Worm (Caenorhabditis elegans) whole organism, midembryonic: ENCODE measurements around the gene B0524.2.

Source experiments
- T22C8.4 ChIP-seq: fragments of 200-800 bp; sonication (Bioruptor generic); IDR thresholded peaks from 2 replicates; pipeline ENCODE4 v1.3.6; 2022; ENCODE audit warnings: missing genetic modification characterization, missing compliant biosample characterization
- flt-1 ChIP-seq: fragments of 200-800 bp; sonication (Bioruptor generic); IDR thresholded peaks from 2 replicates; pipeline ENCODE4 v1.3.6; 2022; ENCODE audit warnings: missing genetic modification characterization, missing compliant biosample characterization
- ztf-23 ChIP-seq: fragments of 200-800 bp; sonication (Bioruptor generic); IDR thresholded peaks from 2 replicates; pipeline ENCODE4 v1.3.6; 2022; ENCODE audit warnings: missing genetic modification reagents, missing genetic modification characterization, missing compliant biosample characterization

DNA sequence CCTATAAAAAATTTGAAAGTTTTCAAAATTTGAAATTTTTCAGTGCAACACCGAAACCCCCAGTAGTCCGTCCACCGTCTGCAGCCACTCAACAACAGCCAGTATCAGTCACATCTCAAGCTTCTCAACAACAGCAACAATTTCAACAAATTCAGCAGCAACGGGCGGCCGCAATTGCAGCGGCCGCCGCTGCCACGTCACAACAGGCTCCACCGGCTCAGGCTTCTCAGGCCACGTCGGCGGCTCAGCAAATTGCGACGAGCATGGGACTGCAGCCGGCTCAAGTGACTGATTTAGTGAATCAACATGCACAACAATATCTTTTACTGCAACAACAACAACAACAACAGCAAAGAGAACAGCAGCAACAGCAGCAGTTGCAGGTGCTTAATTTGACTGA, 40.3 kb downstream of the B0524.2 start:
- TF ChIP-seq ztf-23 (no peak), T22C8.4 (GFP tag; lab: Robert Waterston, UW) (no peak), flt-1 (no peak)
